Worm (Caenorhabditis elegans) whole organism, young adult: ENCODE measurements around the gene clec-84.

Source experiments
- C06A6.2 ChIP-seq: fragments of 200-800 bp; sonication (Bioruptor generic); conservative IDR thresholded peaks from 2 replicates; pipeline ENCODE4 v1.3.6; 2022; ENCODE audit warnings: missing genetic modification characterization, missing compliant biosample characterization
- ZK185.1 ChIP-seq: sonication (generic microtip); optimal IDR thresholded peaks from 2 replicates; lab custom pipeline; 2016; ENCODE audit warnings: mild to moderate bottlenecking, missing genetic modification characterization, missing compliant biosample characterization; ENCODE audit not compliant: poor library complexity, severe bottlenecking
- ama-1 ChIP-seq, 3 experiments: fragments of 150-350 bp in 1 of 3; sonication (generic microtip) in 2 of 3; optimal IDR thresholded peaks; 2 replicates each; lab custom pipeline; 2014 to 2018; ENCODE audit warnings: missing biosample characterization in 2 of 3, missing genetic modification characterization in 2 of 3, missing genetic modification reagents in 2 of 3
- ceh-100 ChIP-seq: fragments of 200-800 bp; sonication (Bioruptor generic); IDR thresholded peaks from 2 replicates; pipeline ENCODE4 v1.3.6; 2022; ENCODE audit warnings: missing genetic modification reagents, missing genetic modification characterization, missing compliant biosample characterization
- ceh-91 ChIP-seq: fragments of 200-800 bp; sonication (Bioruptor generic); IDR thresholded peaks from 2 replicates; pipeline ENCODE4 v1.3.6; 2022; ENCODE audit warnings: missing genetic modification reagents, missing genetic modification characterization, missing compliant biosample characterization
- dpl-1 ChIP-seq: fragments of 150-350 bp; optimal IDR thresholded peaks from 2 replicates; lab custom pipeline; 2014; ENCODE audit warnings: missing biosample characterization, missing genetic modification reagents, missing genetic modification characterization
- hlh-26 ChIP-seq: fragments of 200-800 bp; sonication (Bioruptor generic); conservative IDR thresholded peaks from 2 replicates; pipeline ENCODE4 v1.3.6; 2022; ENCODE audit warnings: missing genetic modification reagents, missing genetic modification characterization, missing compliant biosample characterization
- lsl-1 ChIP-seq: fragments of 200-800 bp; sonication (Bioruptor generic); optimal IDR thresholded peaks from 2 replicates; lab custom pipeline; 2018; ENCODE audit warnings: mild to moderate bottlenecking, missing genetic modification characterization, moderate library complexity, missing compliant biosample characterization
- nfya-2 ChIP-seq: fragments of 200-800 bp; sonication (Bioruptor generic); IDR thresholded peaks from 2 replicates; pipeline ENCODE4 v1.3.6; 2022; ENCODE audit warnings: missing genetic modification reagents, missing genetic modification characterization, missing compliant biosample characterization
- nhr-179 ChIP-seq: sonication (generic microtip); optimal IDR thresholded peaks from 2 replicates; lab custom pipeline; 2016; ENCODE audit warnings: mild to moderate bottlenecking, missing genetic modification characterization, missing compliant biosample characterization
- pha-4 ChIP-seq: fragments of 150-350 bp; sonication (generic microtip); optimal IDR thresholded peaks from 2 replicates; lab custom pipeline; 2014; ENCODE audit warnings: missing biosample characterization, missing genetic modification reagents, missing genetic modification characterization
- sdz-38 ChIP-seq: sonication (generic microtip); optimal IDR thresholded peaks from 2 replicates; lab custom pipeline; 2016; ENCODE audit warnings: missing genotype, missing genetic modification characterization, missing compliant biosample characterization
- somi-1 ChIP-seq: fragments of 200-800 bp; sonication (Bioruptor generic); optimal IDR thresholded peaks from 2 replicates; lab custom pipeline; 2018; ENCODE audit warnings: mild to moderate bottlenecking, missing genetic modification characterization, missing compliant biosample characterization
- tlf-1 ChIP-seq: fragments of 200-800 bp; sonication (Bioruptor generic); optimal IDR thresholded peaks from 2 replicates; lab custom pipeline; 2018; ENCODE audit warnings: mild to moderate bottlenecking, missing genetic modification characterization, missing compliant biosample characterization

ce11 chrIV:2832587-2832986 lies 9.7 kb upstream of the clec-84 start, which contains the start of the genes Y54G2A.48 and pudl-1:
- no peak for TF ChIP-seq dpl-1 (GFP tag; lab: Kevin White, UChicago)
- no peak for TF ChIP-seq ama-1 (optimal IDR thresholded peaks at IDR 0.05; lab: Kevin White, UChicago)
- TF ChIP-seq ama-1 (GFP tag; optimal IDR thresholded peaks at IDR 0.05; lab: Kevin White, UChicago), result no peak
- no peak for TF ChIP-seq C06A6.2
- no peak for TF ChIP-seq ceh-100 (GFP tag; lab: Robert Waterston, UW)
- TF ChIP-seq hlh-26 (GFP tag; lab: Robert Waterston, UW), result no peak
- TF ChIP-seq ZK185.1 (tag; lab: Kevin White, UChicago), result no peak
- no peak for TF ChIP-seq sdz-38
- no peak for TF ChIP-seq pha-4
- no peak for TF ChIP-seq ceh-91 (GFP tag; lab: Robert Waterston, UW)
- TF ChIP-seq tlf-1, result no peak
- TF ChIP-seq lsl-1 (GFP tag; lab: Kevin White, UChicago), result no peak
- TF ChIP-seq somi-1 (GFP tag; lab: Kevin White, UChicago), result no peak
- TF ChIP-seq nhr-179 (tag; lab: Kevin White, UChicago), result no peak
- no peak for TF ChIP-seq nfya-2 (GFP tag; lab: Robert Waterston, UW)
